Worm (Caenorhabditis elegans): ENCODE results near the gene hlh-10.

The hlh-10 gene

DNA sequence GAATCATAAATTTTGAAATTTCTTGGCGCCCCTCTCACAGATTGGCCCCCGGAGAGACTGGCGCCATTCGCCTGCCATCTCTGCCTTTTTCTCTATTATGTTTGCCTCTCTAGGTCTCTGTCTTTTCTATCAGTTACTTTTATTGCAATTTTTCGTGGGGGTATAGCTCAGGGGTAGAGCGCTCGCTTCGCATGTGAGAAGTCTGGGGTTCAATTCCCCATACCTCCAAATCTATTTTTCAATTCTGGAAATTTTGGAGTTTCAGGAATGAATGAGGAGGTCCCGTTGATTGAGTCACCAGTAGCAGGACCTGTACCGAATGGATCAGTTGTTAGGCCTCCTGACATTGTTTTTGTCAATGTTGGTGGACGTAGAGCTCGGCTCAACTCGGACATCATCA, 36.0 kb upstream of the hlh-10 start, which contains the start of gene kvs-3 (continued):
- TF ChIP-seq sma-9 (GFP tag; optimal IDR thresholded peaks at IDR 0.05) (peak; percentile 84), sma-9 (tag; optimal IDR thresholded peaks at IDR 0.05) (no peak), lsy-2 (tag; optimal IDR thresholded peaks at IDR 0.05) (peak in 1 of 2 experiments; percentile 36), Y55F3AM.14 (GFP tag; optimal IDR thresholded peaks at IDR 0.05) (peak; percentile 8), lin-39 (tag; optimal IDR thresholded peaks at IDR 0.05) (no peak), gmeb-1 (tag; optimal IDR thresholded peaks at IDR 0.05) (no peak), nhr-129 (tag; optimal IDR thresholded peaks at IDR 0.05) (peak; percentile 55), nhr-21 (tag; optimal IDR thresholded peaks at IDR 0.05) (peak; percentile 15), snpc-4 (tag; optimal IDR thresholded peaks at IDR 0.05) (no peak), ztf-1 (GFP tag; conservative IDR thresholded peaks at IDR 0.05) (no peak)

DNA sequence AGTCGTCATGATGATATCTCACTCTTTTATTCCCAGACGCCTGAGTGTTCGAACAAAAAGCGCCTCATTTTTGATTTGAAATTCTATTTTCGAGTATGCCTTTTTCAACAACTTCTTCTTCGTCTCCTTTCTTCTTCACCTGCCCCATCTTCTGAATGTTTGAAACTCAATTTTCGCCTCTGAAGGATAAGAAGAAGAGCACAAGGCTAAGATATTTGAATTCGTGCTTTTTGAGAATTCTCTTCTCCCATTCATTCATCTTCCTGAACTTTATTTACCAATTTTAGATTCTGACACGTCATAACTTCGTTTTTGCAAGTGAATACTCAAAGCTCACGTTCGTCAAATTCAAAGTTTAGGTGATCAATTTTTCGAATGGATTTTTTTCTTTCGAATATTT, 35.0 kb upstream of the hlh-10 start:
- TF ChIP-seq mab-5 (tag; optimal IDR thresholded peaks at IDR 0.05) (no peak), snpc-4 (tag; optimal IDR thresholded peaks at IDR 0.05) (no peak), ztf-11 (tag; optimal IDR thresholded peaks at IDR 0.05) (no peak), nhr-6 (tag; optimal IDR thresholded peaks at IDR 0.05) (no peak), ztf-4 (tag; optimal IDR thresholded peaks at IDR 0.05) (no peak), elt-3 (tag; optimal IDR thresholded peaks at IDR 0.05) (no peak), sem-4 (tag; optimal IDR thresholded peaks at IDR 0.05) (no peak), nhr-129 (tag; optimal IDR thresholded peaks at IDR 0.05) (no peak)

DNA sequence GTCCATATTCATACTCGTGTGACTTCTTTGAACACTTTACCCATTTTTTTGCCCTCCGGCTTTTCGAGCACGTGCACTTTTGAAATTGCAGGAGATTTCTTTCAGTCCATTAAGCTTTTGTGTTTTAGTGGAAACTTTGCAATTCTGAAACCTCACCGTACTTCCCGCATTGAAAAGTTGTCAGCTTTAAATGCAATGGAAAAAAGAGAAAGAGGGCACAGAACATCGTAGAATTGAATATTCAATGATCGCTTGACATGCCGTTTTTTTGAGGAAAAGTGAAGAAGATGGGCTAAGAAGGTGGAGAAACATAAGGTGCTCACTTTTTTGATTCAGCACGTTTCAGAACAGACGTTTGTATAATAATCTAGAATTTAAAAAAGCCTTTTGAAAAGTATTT, 32.4 kb upstream of the hlh-10 start:
- TF ChIP-seq egl-27 (tag; optimal IDR thresholded peaks at IDR 0.05) (no peak), dmd-4 (tag; optimal IDR thresholded peaks at IDR 0.05) (no peak), alr-1 (tag; optimal IDR thresholded peaks at IDR 0.05) (no peak)

DNA sequence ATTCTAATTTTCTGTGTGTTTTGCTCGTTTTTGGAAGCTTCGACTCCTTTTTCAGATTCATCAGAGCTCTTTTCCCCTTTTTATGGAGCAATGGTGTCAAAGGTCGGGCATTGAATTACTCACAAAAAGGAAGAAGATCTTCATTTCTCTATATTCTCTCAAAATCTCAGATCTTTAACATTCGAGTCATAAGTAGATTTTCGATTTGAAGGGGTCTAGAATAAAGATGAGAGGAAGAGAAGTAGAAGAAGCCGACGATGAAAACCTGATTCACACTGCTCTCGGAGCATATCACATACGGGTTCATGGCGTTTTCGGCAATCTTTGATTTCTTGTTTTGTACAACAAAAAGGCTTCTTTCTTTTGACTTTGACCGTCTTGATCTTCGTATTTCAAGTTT, 30.4 kb upstream of the hlh-10 start:
- TF ChIP-seq alr-1 (tag; optimal IDR thresholded peaks at IDR 0.05), result no peak
- no peak for TF ChIP-seq ztf-1 (GFP tag; conservative IDR thresholded peaks at IDR 0.05)
- no peak for TF ChIP-seq sem-4 (tag; optimal IDR thresholded peaks at IDR 0.05)
- TF ChIP-seq ztf-4 (tag; optimal IDR thresholded peaks at IDR 0.05), result no peak
- TF ChIP-seq fos-1 (tag; optimal IDR thresholded peaks at IDR 0.05), result no peak
- no peak for TF ChIP-seq gmeb-1 (tag; optimal IDR thresholded peaks at IDR 0.05)
- TF ChIP-seq sma-3 (GFP tag; optimal IDR thresholded peaks at IDR 0.05), result no peak
- no peak for TF ChIP-seq ZK546.5 (tag; optimal IDR thresholded peaks at IDR 0.05)
- TF ChIP-seq mdl-1 (tag; optimal IDR thresholded peaks at IDR 0.05), result no peak
- TF ChIP-seq mab-5 (tag; optimal IDR thresholded peaks at IDR 0.05), result no peak
- no peak for TF ChIP-seq ceh-82 (tag; optimal IDR thresholded peaks at IDR 0.05)
- TF ChIP-seq unc-39 (tag; optimal IDR thresholded peaks at IDR 0.05), result no peak
- no peak for TF ChIP-seq lin-13 (GFP tag; optimal IDR thresholded peaks at IDR 0.05)
- TF ChIP-seq lsy-2 (tag; optimal IDR thresholded peaks at IDR 0.05), result no peak
- no peak for TF ChIP-seq skn-1 (tag; optimal IDR thresholded peaks at IDR 0.05)

DNA sequence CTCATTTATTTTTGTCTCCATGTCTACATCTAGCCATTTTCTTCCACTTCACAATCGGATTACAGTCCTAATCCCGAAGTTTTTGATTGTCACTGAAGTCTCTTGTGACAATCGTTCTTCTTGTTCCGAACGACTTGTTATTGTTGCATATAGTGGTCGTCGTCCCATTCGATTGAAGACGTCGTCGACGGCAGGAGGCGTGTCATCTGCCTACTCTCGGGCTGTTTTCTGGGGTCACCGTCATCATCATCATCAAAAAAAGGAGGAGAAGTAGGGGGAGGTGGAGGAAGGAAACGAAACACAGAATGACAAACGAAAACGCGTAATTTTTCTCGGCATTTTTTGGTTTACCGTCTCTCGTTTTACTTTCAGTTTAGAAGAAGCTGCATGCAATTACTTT, 23.1 kb upstream of the hlh-10 start, which contains the start of gene F44A2.3:
Gene F44A2.3, plus strand, starts transcription at position 301 of the 400 bp plus-strand sequence.
- no peak for TF ChIP-seq unc-39 (tag; optimal IDR thresholded peaks at IDR 0.05)
- TF ChIP-seq crh-2 (tag; optimal IDR thresholded peaks at IDR 0.05), result no peak
- no peak for TF ChIP-seq ztf-1 (GFP tag; conservative IDR thresholded peaks at IDR 0.05)
- no peak for TF ChIP-seq unc-62 (GFP tag; optimal IDR thresholded peaks at IDR 0.05)
- TF ChIP-seq sma-9 (GFP tag; optimal IDR thresholded peaks at IDR 0.05), result no peak
- TF ChIP-seq sma-9 (tag; optimal IDR thresholded peaks at IDR 0.05), result no peak
- TF ChIP-seq snpc-4 (tag; optimal IDR thresholded peaks at IDR 0.05), result no peak
- no peak for TF ChIP-seq ZK546.5 (tag; optimal IDR thresholded peaks at IDR 0.05)
- TF ChIP-seq lin-11 (tag; optimal IDR thresholded peaks at IDR 0.05), result no peak
- no peak for TF ChIP-seq mdl-1 (tag; optimal IDR thresholded peaks at IDR 0.05)
- no peak for TF ChIP-seq zag-1 (tag; optimal IDR thresholded peaks at IDR 0.05)
- no peak for TF ChIP-seq mbf-1 (tag; optimal IDR thresholded peaks at IDR 0.05)
- no peak for TF ChIP-seq R02D3.7 (tag; optimal IDR thresholded peaks at IDR 0.05)
- no peak for TF ChIP-seq F13H6.1 (tag; optimal IDR thresholded peaks at IDR 0.05)

DNA sequence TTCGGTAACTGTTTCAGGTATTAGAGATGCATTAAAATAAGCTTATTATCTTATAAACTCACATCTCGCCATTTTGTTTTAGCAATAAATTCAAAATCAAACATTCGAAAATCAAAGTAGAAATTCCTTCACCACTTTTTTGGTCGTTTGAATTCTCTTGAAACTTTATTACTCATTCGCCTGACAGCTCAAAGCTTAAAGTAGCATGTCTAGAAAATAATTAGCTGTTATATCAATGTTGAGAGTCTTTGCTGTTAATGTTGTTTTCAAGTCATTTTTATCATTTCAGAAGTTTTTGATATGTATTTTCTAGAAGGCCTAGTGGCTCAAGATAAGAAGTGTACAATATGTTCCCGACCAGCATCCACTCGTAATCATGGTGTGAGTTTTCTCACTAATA, 21.0 kb upstream of the hlh-10 start, which contains the start of gene nhr-39:
Gene nhr-39, plus strand, starts transcription at position 301 of the 400 bp plus-strand sequence.
- TF ChIP-seq ceh-82 (tag; optimal IDR thresholded peaks at IDR 0.05), result no peak
- no peak for TF ChIP-seq lsy-2 (tag; optimal IDR thresholded peaks at IDR 0.05)
- no peak for TF ChIP-seq zag-1 (tag; optimal IDR thresholded peaks at IDR 0.05)
- no peak for TF ChIP-seq gmeb-1 (tag; optimal IDR thresholded peaks at IDR 0.05)
- TF ChIP-seq crh-2 (tag; optimal IDR thresholded peaks at IDR 0.05), result no peak

Measured in whole organism, L2 larva.